Fruit fly (Drosophila melanogaster) whole organism, embryonic: ENCODE data around the gene Fign.

Experiments
- Adf1 ChIP-seq: fragments of 200-800 bp; sonication (Bioruptor generic); IDR thresholded peaks from 2 replicates; pipeline ENCODE4 v1.3.6; 2022; ENCODE audit warnings: missing biosample characterization, missing genetic modification characterization
- B-H2 ChIP-seq: fragments of 200-800 bp; sonication (Bioruptor generic); optimal IDR thresholded peaks from 2 replicates; lab custom pipeline; 2018; ENCODE audit warnings: missing biosample characterization, mild to moderate bottlenecking, missing genetic modification characterization
- BtbVII ChIP-seq: fragments of 200-800 bp; sonication (Bioruptor generic); optimal IDR thresholded peaks from 3 replicates; lab custom pipeline; 2017; ENCODE audit warnings: missing biosample characterization, mild to moderate bottlenecking, missing genetic modification characterization
- CG10462 ChIP-seq: fragments of 200-800 bp; sonication (Bioruptor generic); optimal IDR thresholded peaks from 2 replicates; lab custom pipeline; 2016; ENCODE audit warnings: missing biosample characterization, missing genetic modification characterization
- CG15011 ChIP-seq: fragments of 200-800 bp; sonication (Bioruptor generic); optimal IDR thresholded peaks from 3 replicates; lab custom pipeline; 2018; ENCODE audit warnings: missing biosample characterization, mild to moderate bottlenecking, missing genetic modification characterization
- CG15514 ChIP-seq: fragments of 200-800 bp; sonication (Bioruptor generic); optimal IDR thresholded peaks from 3 replicates; lab custom pipeline; 2017; ENCODE audit warnings: missing biosample characterization, missing genetic modification characterization, mild to moderate bottlenecking, moderate library complexity, missing genetic modification reagents
- CG16813 ChIP-seq: fragments of 200-800 bp; sonication (Bioruptor generic); IDR thresholded peaks from 3 replicates; pipeline ENCODE4 v1.3.6; 2022; ENCODE audit warnings: missing biosample characterization, missing genetic modification characterization; ENCODE audit not compliant: partially characterized antibody
- CG18262 ChIP-seq: fragments of 200-800 bp; optimal IDR thresholded peaks from 3 replicates; lab custom pipeline; 2019; ENCODE audit warnings: missing biosample characterization, mild to moderate bottlenecking, missing genetic modification characterization, moderate library complexity
- CG18476 ChIP-seq: fragments of 200-800 bp; sonication (Bioruptor generic); optimal IDR thresholded peaks from 2 replicates; lab custom pipeline; 2016; ENCODE audit warnings: missing biosample characterization, mild to moderate bottlenecking, missing genetic modification characterization
- CG18599 ChIP-seq: fragments of 200-800 bp; sonication (Bioruptor generic); optimal IDR thresholded peaks from 3 replicates; lab custom pipeline; 2017; ENCODE audit warnings: missing biosample characterization, missing genetic modification characterization, mild to moderate bottlenecking, moderate library complexity, missing genetic modification reagents
- CG2678 ChIP-seq: fragments of 200-800 bp; sonication (Bioruptor generic); optimal IDR thresholded peaks from 3 replicates; lab custom pipeline; 2019; ENCODE audit warnings: missing biosample characterization, mild to moderate bottlenecking, missing genetic modification characterization, moderate library complexity
- CG30020 ChIP-seq: fragments of 200-800 bp; optimal IDR thresholded peaks from 2 replicates; lab custom pipeline; 2019; ENCODE audit warnings: missing biosample characterization, mild to moderate bottlenecking, missing genetic modification characterization, moderate library complexity
- CG34224 ChIP-seq: fragments of 200-800 bp; sonication (Bioruptor generic); IDR thresholded peaks from 3 replicates; pipeline ENCODE4 v1.3.6; 2022; ENCODE audit warnings: missing biosample characterization, missing genetic modification characterization; ENCODE audit not compliant: partially characterized antibody
- CG34376 ChIP-seq: fragments of 200-800 bp; sonication (Bioruptor generic); optimal IDR thresholded peaks from 2 replicates; lab custom pipeline; 2018; ENCODE audit warnings: missing biosample characterization, mild to moderate bottlenecking, missing genetic modification characterization
- CG6813 ChIP-seq: fragments of 200-800 bp; sonication (Bioruptor generic); optimal IDR thresholded peaks from 2 replicates; lab custom pipeline; 2017; ENCODE audit warnings: missing biosample characterization, missing genetic modification characterization, mild to moderate bottlenecking, moderate library complexity, missing genetic modification reagents
- CG8924 ChIP-seq: fragments of 200-800 bp; optimal IDR thresholded peaks from 3 replicates; lab custom pipeline; 2019; ENCODE audit warnings: missing biosample characterization, mild to moderate bottlenecking, missing genetic modification characterization, moderate library complexity
- Dll ChIP-seq: fragments of 200-800 bp; sonication (Bioruptor generic); IDR thresholded peaks from 4 replicates; pipeline ENCODE4 v1.3.6; 2022; ENCODE audit warnings: missing biosample characterization, missing genetic modification characterization; ENCODE audit not compliant: partially characterized antibody
- Fer1 ChIP-seq: fragments of 200-800 bp; sonication (Bioruptor generic); optimal IDR thresholded peaks from 2 replicates; lab custom pipeline; 2017; ENCODE audit warnings: missing biosample characterization, mild to moderate bottlenecking, missing genetic modification characterization
- GATAe ChIP-seq: fragments of 200-800 bp; sonication (Bioruptor generic); conservative IDR thresholded peaks from 2 replicates; pipeline ENCODE4 v1.3.6; 2022; ENCODE audit warnings: missing biosample characterization, missing genetic modification characterization
- Hey ChIP-seq: fragments of 200-800 bp; sonication (Bioruptor generic); optimal IDR thresholded peaks from 3 replicates; lab custom pipeline; 2018; ENCODE audit warnings: missing biosample characterization, mild to moderate bottlenecking, missing genetic modification characterization
- HmgD ChIP-seq: fragments of 200-800 bp; sonication (Bioruptor generic); optimal IDR thresholded peaks from 3 replicates; lab custom pipeline; 2016; ENCODE audit warnings: missing biosample characterization, missing genetic modification characterization
- HmgZ ChIP-seq: fragments of 200-800 bp; sonication (Bioruptor generic); optimal IDR thresholded peaks from 2 replicates; lab custom pipeline; 2018; ENCODE audit warnings: missing biosample characterization, mild to moderate bottlenecking, missing genetic modification characterization
- Hr78 ChIP-seq, 2 experiments: fragments of 200-800 bp in 1 of 2; fragments of >200 bp in 1 of 2; sonication (Bioruptor generic) in 1 of 2; optimal IDR thresholded peaks; 2 replicates each; lab custom pipeline; 2017 to 2019; ENCODE audit warnings: missing biosample characterization in 2 of 2, missing genetic modification characterization in 2 of 2, mild to moderate bottlenecking in 1 of 2, moderate library complexity in 1 of 2
- MESR4 ChIP-seq: fragments of 200-800 bp; sonication (Bioruptor generic); optimal IDR thresholded peaks from 2 replicates; lab custom pipeline; 2018; ENCODE audit warnings: missing biosample characterization, mild to moderate bottlenecking, missing genetic modification characterization, moderate library complexity
- Opbp ChIP-seq: fragments of 200-800 bp; sonication (Bioruptor generic); IDR thresholded peaks from 3 replicates; pipeline ENCODE4 v1.3.6; 2022; ENCODE audit warnings: missing biosample characterization, missing genetic modification characterization; ENCODE audit not compliant: partially characterized antibody
- Scr ChIP-seq: fragments of 200-800 bp; sonication (Bioruptor generic); IDR thresholded peaks from 2 replicates; pipeline ENCODE4 v1.3.6; 2022; ENCODE audit warnings: missing biosample characterization, missing genetic modification characterization; ENCODE audit not compliant: partially characterized antibody
- Side ChIP-seq: fragments of 200-800 bp; sonication (Bioruptor generic); optimal IDR thresholded peaks from 2 replicates; lab custom pipeline; 2016; ENCODE audit warnings: missing biosample characterization, missing genetic modification characterization
- Six4 ChIP-seq: fragments of 200-800 bp; sonication (Bioruptor generic); optimal IDR thresholded peaks from 2 replicates; lab custom pipeline; 2016; ENCODE audit warnings: missing biosample characterization, missing genetic modification characterization
- Vsx1 ChIP-seq: fragments of 200-800 bp; sonication (Bioruptor generic); optimal IDR thresholded peaks from 2 replicates; lab custom pipeline; 2017; ENCODE audit warnings: missing biosample characterization, mild to moderate bottlenecking, missing genetic modification characterization, missing genetic modification reagents
- bigmax ChIP-seq: fragments of 200-800 bp; sonication (Bioruptor generic); optimal IDR thresholded peaks from 2 replicates; lab custom pipeline; 2018; ENCODE audit warnings: missing biosample characterization, mild to moderate bottlenecking, missing genetic modification characterization
- chinmo ChIP-seq: fragments of 200-800 bp; sonication (Bioruptor generic); IDR thresholded peaks from 4 replicates; pipeline ENCODE4 v1.3.6; 2022; ENCODE audit warnings: missing biosample characterization, missing genetic modification characterization; ENCODE audit not compliant: partially characterized antibody
- crp ChIP-seq, 2 experiments: fragments of 200-800 bp; sonication (Bioruptor generic); optimal IDR thresholded peaks; 2 replicates in 1 of 2; 3 replicates in 1 of 2; lab custom pipeline; 2017; ENCODE audit warnings: missing biosample characterization in 2 of 2, missing genetic modification characterization in 2 of 2, mild to moderate bottlenecking in 1 of 2, moderate library complexity in 1 of 2
- cwo ChIP-seq: fragments of 200-800 bp; sonication (Bioruptor generic); optimal IDR thresholded peaks from 3 replicates; lab custom pipeline; 2017; ENCODE audit warnings: missing biosample characterization, missing genetic modification characterization, mild to moderate bottlenecking, moderate library complexity, missing genetic modification reagents
- dpn ChIP-seq, 2 experiments: fragments of 200-800 bp; sonication (Bioruptor generic); optimal IDR thresholded peaks; 3 replicates each; lab custom pipeline; 2016; ENCODE audit warnings: missing biosample characterization in 2 of 2, missing genetic modification characterization in 2 of 2
- grn ChIP-seq: fragments of 200-800 bp; sonication (Bioruptor generic); optimal IDR thresholded peaks from 3 replicates; lab custom pipeline; 2017; ENCODE audit warnings: missing biosample characterization, missing genetic modification characterization
- ind ChIP-seq: fragments of 200-800 bp; sonication (Bioruptor generic); optimal IDR thresholded peaks from 3 replicates; lab custom pipeline; 2016; ENCODE audit warnings: missing biosample characterization, missing genetic modification characterization
- ken ChIP-seq: fragments of 200-800 bp; sonication (Bioruptor generic); IDR thresholded peaks from 3 replicates; pipeline ENCODE4 v1.3.6; 2022; ENCODE audit warnings: missing biosample characterization, missing genetic modification characterization
- lilli ChIP-seq: fragments of 200-800 bp; sonication (Bioruptor generic); optimal IDR thresholded peaks from 3 replicates; lab custom pipeline; 2016; ENCODE audit warnings: missing biosample characterization, missing genetic modification characterization
- mirr ChIP-seq: fragments of 200-800 bp; sonication (Bioruptor generic); optimal IDR thresholded peaks from 3 replicates; lab custom pipeline; 2018; ENCODE audit warnings: missing biosample characterization, mild to moderate bottlenecking, missing genetic modification characterization
- onecut ChIP-seq: fragments of 200-800 bp; sonication (Bioruptor generic); IDR thresholded peaks from 2 replicates; pipeline ENCODE4 v1.3.6; 2022; ENCODE audit warnings: missing biosample characterization, missing genetic modification characterization
- org-1 ChIP-seq: fragments of 200-800 bp; sonication (Bioruptor generic); optimal IDR thresholded peaks from 2 replicates; lab custom pipeline; 2017; ENCODE audit warnings: missing biosample characterization, missing genetic modification characterization
- pzg ChIP-seq: fragments of 200-800 bp; sonication (Bioruptor generic); optimal IDR thresholded peaks from 3 replicates; lab custom pipeline; 2018; ENCODE audit warnings: missing biosample characterization, mild to moderate bottlenecking, missing genetic modification characterization, moderate library complexity
- rib ChIP-seq: fragments of 200-800 bp; sonication (Bioruptor generic); IDR thresholded peaks from 2 replicates; pipeline ENCODE4 v1.3.6; 2022; ENCODE audit warnings: missing biosample characterization, missing genetic modification characterization
- sd ChIP-seq: fragments of 200-800 bp; sonication (Bioruptor generic); optimal IDR thresholded peaks from 3 replicates; lab custom pipeline; 2018; ENCODE audit warnings: missing biosample characterization, mild to moderate bottlenecking, missing genetic modification characterization, moderate library complexity
- stc ChIP-seq: fragments of 200-800 bp; sonication (Bioruptor generic); IDR thresholded peaks from 2 replicates; pipeline ENCODE4 v1.3.6; 2022; ENCODE audit warnings: missing biosample characterization, missing genetic modification characterization

The Fign gene

DNA sequence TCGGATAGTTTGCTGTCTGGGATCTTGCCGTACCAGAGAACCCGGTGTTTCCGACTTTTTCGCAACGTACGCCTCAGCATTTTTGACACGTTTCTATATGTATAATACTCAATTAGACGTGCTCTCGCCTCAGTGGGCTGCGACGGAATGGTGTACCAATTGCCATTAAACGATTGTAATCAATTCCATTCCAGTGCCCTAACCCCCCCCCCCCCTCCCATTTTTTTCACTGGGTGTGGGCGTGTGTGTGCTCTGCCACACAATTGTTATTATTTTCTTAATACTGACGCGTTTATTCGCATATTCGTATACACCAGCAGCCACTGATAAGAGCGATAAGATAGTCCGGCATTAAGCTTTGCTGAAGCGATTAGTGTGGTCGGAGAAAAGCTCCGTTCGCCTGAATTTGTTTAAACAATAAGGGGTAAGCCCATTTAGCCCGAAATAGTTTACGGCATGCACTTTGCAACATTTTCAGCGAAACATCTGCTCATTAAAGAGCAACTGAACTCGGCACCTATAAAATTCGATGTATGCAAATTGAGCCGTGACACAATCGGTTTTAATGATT lies 49.5 kb upstream of the Fign start (continued):
- TF ChIP-seq stc (GFP tag; lab: Robert Waterston, UW), result no peak
- peak; percentile 72 for TF ChIP-seq grn (GFP tag; lab: Kevin White, UChicago)
- no peak for TF ChIP-seq CG18476
- no peak for TF ChIP-seq CG15011
- peak; percentile 5 for TF ChIP-seq CG2678 (tag; lab: Kevin White, UChicago)
- no peak for TF ChIP-seq CG34224
- peak; percentile 25 for TF ChIP-seq B-H2 (GFP tag; lab: Kevin White, UChicago)
- TF ChIP-seq onecut (GFP tag; lab: Robert Waterston, UW), result no peak
- TF ChIP-seq Dll (GFP tag; lab: Robert Waterston, UW), result no peak
- peak; percentile 69 for TF ChIP-seq sd
- no peak for TF ChIP-seq Scr (GFP tag; lab: Robert Waterston, UW)
- peak; percentile 10 for TF ChIP-seq CG6813 (GFP tag; lab: Kevin White, UChicago)
- no peak for TF ChIP-seq org-1 (GFP tag; lab: Kevin White, UChicago)
- peak; percentile 60 for TF ChIP-seq CG18599 (GFP tag; lab: Kevin White, UChicago)
- TF ChIP-seq Fer1 (GFP tag; lab: Kevin White, UChicago), result peak; percentile 4
- no peak for TF ChIP-seq CG15514 (GFP tag; lab: Kevin White, UChicago)
- no peak for TF ChIP-seq Opbp (GFP tag; lab: Robert Waterston, UW)
- TF ChIP-seq pzg, result no peak
- TF ChIP-seq ken, result no peak
- TF ChIP-seq BtbVII (GFP tag; lab: Kevin White, UChicago), result peak; percentile 49
- 0 out of 4 replicates have a peak, but pooled peaks have one; percentile 62 for TF ChIP-seq chinmo (GFP tag; lab: Robert Waterston, UW)
- no peak for TF ChIP-seq bigmax (GFP tag; lab: Kevin White, UChicago)
- 0 out of 2 replicates have a peak, but pooled peaks have one; percentile 25 for TF ChIP-seq Adf1
- TF ChIP-seq MESR4, result no peak
- TF ChIP-seq CG8924 (tag; lab: Kevin White, UChicago), result no peak

DNA sequence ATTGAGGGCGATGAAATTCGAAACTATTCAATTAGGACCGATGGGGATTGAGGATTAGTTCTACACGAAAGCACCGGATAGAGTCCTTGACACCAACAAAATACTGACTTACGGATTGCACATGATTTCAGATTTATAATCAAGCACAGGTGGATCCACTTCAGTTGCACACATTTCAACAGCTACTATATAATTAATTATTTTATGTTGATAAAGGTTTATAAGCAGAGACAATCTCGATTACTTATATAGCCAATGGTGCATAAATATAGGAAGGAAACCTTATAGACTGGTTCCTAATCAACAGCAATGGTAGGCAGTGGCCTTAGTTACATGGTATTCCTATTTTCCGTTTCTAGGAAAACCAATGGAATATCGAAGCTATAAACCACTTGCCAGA lies 48.8 kb upstream of the Fign start:
- no peak for TF ChIP-seq CG30020
- TF ChIP-seq CG16813 (GFP tag; lab: Robert Waterston, UW), result no peak
- TF ChIP-seq CG10462 (GFP tag; lab: Kevin White, UChicago), result no peak
- no peak for TF ChIP-seq HmgD (GFP tag; lab: Kevin White, UChicago)
- TF ChIP-seq, all 482 proteins: peak for 0

DNA sequence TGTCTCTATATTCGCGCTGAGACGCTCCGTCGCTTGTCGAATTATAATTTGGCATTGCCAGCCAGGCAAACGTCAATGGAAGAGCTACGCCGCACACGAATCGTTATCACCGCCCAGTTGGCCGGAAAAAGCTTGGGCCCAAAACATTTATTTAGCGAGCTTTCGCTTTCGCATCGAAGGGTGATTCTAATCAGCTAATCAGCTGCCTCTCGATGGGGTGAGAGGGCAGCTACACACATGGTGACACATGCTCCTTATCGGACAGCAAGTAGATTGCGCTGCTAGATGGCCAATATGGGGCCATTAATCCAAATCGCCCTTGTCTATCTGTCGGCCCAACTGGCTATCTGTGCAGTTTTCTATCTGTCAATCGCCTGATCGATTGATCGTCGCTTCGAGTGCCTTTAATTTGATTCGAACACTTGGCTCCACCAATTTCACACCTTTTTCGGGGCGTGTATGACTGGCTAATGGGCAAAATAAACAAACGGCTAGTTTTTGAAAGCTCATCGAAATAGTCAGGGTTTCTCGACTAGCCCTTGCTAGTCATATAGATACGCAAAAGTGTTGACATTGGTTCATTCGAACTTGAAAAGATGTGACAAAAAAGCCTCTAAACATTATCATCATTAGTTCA lies 46.5 kb upstream of the Fign start:
- TF ChIP-seq crp (GFP tag; optimal IDR thresholded peaks at IDR 0.05; lab: Kevin White, UChicago), result no peak
- TF ChIP-seq HmgZ, result peak; percentile 24
- peak in 1 of 2 experiments; percentile 69 for TF ChIP-seq Hr78 (GFP tag; optimal IDR thresholded peaks at IDR 0.05; lab: Kevin White, UChicago)
- TF ChIP-seq Hey, result peak; percentile 89
- no peak for TF ChIP-seq lilli
- peak; percentile 31 for TF ChIP-seq CG18599 (GFP tag; lab: Kevin White, UChicago)
- TF ChIP-seq dpn (GFP tag; optimal IDR thresholded peaks at IDR 0.05; lab: Kevin White, UChicago), result no peak
- no peak for TF ChIP-seq Side
- no peak for TF ChIP-seq ind (GFP tag; lab: Kevin White, UChicago)
- no peak for TF ChIP-seq Six4 (GFP tag; lab: Kevin White, UChicago)
- peak; percentile 43 for TF ChIP-seq Vsx1 (GFP tag; lab: Kevin White, UChicago)
- TF ChIP-seq Fer1 (GFP tag; lab: Kevin White, UChicago), result peak; percentile 20
- peak; percentile 79 for TF ChIP-seq GATAe
- no peak for TF ChIP-seq CG18262
- TF ChIP-seq CG34376 (GFP tag; lab: Kevin White, UChicago), result peak; percentile 86
- peak; percentile 99 for TF ChIP-seq grn (GFP tag; lab: Kevin White, UChicago)
- peak; percentile 78; the same call in 1 of the 4 replicates for TF ChIP-seq chinmo (GFP tag; lab: Robert Waterston, UW)
- TF ChIP-seq cwo (GFP tag; lab: Kevin White, UChicago), result peak; percentile 61
- TF ChIP-seq rib (GFP tag; lab: Robert Waterston, UW), result peak; percentile 64; the same call in 1 of the 2 replicates
- peak; percentile 86 for TF ChIP-seq mirr (GFP tag; lab: Kevin White, UChicago)
